Fruit fly (Drosophila melanogaster): ENCODE results near the gene Ctl2.

Gene Ctl2

dm6 chr3R:29091609-29092008 lies 31.6 kb upstream of the Ctl2 start:
- no peak for TF ChIP-seq CG16779 (tag; optimal IDR thresholded peaks at IDR 0.05)
- TF ChIP-seq eg (GFP tag; IDR thresholded peaks at IDR 0.05), result no peak
- no peak for TF ChIP-seq Sox102F (GFP tag; optimal IDR thresholded peaks at IDR 0.05)
- TF ChIP-seq CG10631 (GFP tag; optimal IDR thresholded peaks at IDR 0.05), result peak; percentile 69
- peak; percentile 60 for TF ChIP-seq fd59A (GFP tag; optimal IDR thresholded peaks at IDR 0.05)
- TF ChIP-seq vri (GFP tag; optimal IDR thresholded peaks at IDR 0.05), result no peak
- TF ChIP-seq topi (GFP tag; optimal IDR thresholded peaks at IDR 0.05), result peak; percentile 33
- peak; percentile 73 for TF ChIP-seq Ets96B (tag; optimal IDR thresholded peaks at IDR 0.05)
- peak; percentile 60 for TF ChIP-seq CG6808 (GFP tag; optimal IDR thresholded peaks at IDR 0.05)
- TF ChIP-seq CG6854 (GFP tag; optimal IDR thresholded peaks at IDR 0.05), result no peak
- TF ChIP-seq net (GFP tag; optimal IDR thresholded peaks at IDR 0.05), result peak; percentile 4
- TF ChIP-seq Lpt (GFP tag; optimal IDR thresholded peaks at IDR 0.05), result no peak
- TF ChIP-seq CG32006 (GFP tag; optimal IDR thresholded peaks at IDR 0.05), result peak; percentile 41
- TF ChIP-seq Sox15 (GFP tag; optimal IDR thresholded peaks at IDR 0.05), result no peak
- TF ChIP-seq Hr38 (GFP tag; optimal IDR thresholded peaks at IDR 0.05), result no peak
- peak; percentile 59 for TF ChIP-seq CG10669 (GFP tag; optimal IDR thresholded peaks at IDR 0.05)
- peak; percentile 5 for TF ChIP-seq Ets21C (GFP tag; optimal IDR thresholded peaks at IDR 0.05)
- peak; percentile 63 for TF ChIP-seq CG3032 (tag; optimal IDR thresholded peaks at IDR 0.05)
- no peak for TF ChIP-seq Blimp-1 (GFP tag; optimal IDR thresholded peaks at IDR 0.05)
- TF ChIP-seq Hr39 (GFP tag; optimal IDR thresholded peaks at IDR 0.05), result peak; percentile 31
- no peak for TF ChIP-seq Eip93F (GFP tag; optimal IDR thresholded peaks at IDR 0.05)
- no peak for TF ChIP-seq CG11294 (GFP tag; IDR thresholded peaks at IDR 0.05)
- TF ChIP-seq Eip75B (GFP tag; optimal IDR thresholded peaks at IDR 0.05), result peak; percentile 44
- TF ChIP-seq dac (GFP tag; optimal IDR thresholded peaks at IDR 0.05), result no peak
- TF ChIP-seq Eip78C (GFP tag), result peak; percentile 81
- peak; percentile 31 for TF ChIP-seq CG6792 (GFP tag; optimal IDR thresholded peaks at IDR 0.05)
- peak; percentile 21 for TF ChIP-seq cyc (GFP tag; optimal IDR thresholded peaks at IDR 0.05)
- TF ChIP-seq CG6276 (GFP tag; optimal IDR thresholded peaks at IDR 0.05), result no peak
- TF ChIP-seq salr (GFP tag; optimal IDR thresholded peaks at IDR 0.05), result peak; percentile 4 to 31
- peak; percentile 50; the same call in 2 of the 3 replicates for TF ChIP-seq CG6163 (GFP tag; IDR thresholded peaks at IDR 0.05)
- TF ChIP-seq achi (GFP tag; optimal IDR thresholded peaks at IDR 0.05), result peak; percentile 59
- peak; percentile 17 for TF ChIP-seq CG8319 (GFP tag; optimal IDR thresholded peaks at IDR 0.05)
- peak; percentile 56 for TF ChIP-seq spab (GFP tag; optimal IDR thresholded peaks at IDR 0.05)
- TF ChIP-seq fd85E (GFP tag; optimal IDR thresholded peaks at IDR 0.05), result no peak
- TF ChIP-seq pdm3 (GFP tag; optimal IDR thresholded peaks at IDR 0.05), result peak; percentile 52
- peak; percentile 31 for TF ChIP-seq CG1621 (tag; optimal IDR thresholded peaks at IDR 0.05)
- no peak for TF ChIP-seq CG11762 (GFP tag; optimal IDR thresholded peaks at IDR 0.05; ENCODE audit: insufficient read depth)
- peak; percentile 14 for TF ChIP-seq Hr4 (GFP tag; optimal IDR thresholded peaks at IDR 0.05)
- TF ChIP-seq CG9139 (GFP tag; optimal IDR thresholded peaks at IDR 0.05), result peak; percentile 4
- TF ChIP-seq Gug (GFP tag; IDR thresholded peaks at IDR 0.05), result no peak
- peak; percentile 38 for TF ChIP-seq Sox14 (GFP tag; optimal IDR thresholded peaks at IDR 0.05)
- TF ChIP-seq esn (GFP tag; optimal IDR thresholded peaks at IDR 0.05), result peak; percentile 31
- peak; percentile 18 for TF ChIP-seq CG8632 (GFP tag; optimal IDR thresholded peaks at IDR 0.05)
- TF ChIP-seq CG31627 (GFP tag; optimal IDR thresholded peaks at IDR 0.05), result peak; percentile 27
- no peak for TF ChIP-seq fkh (GFP tag; optimal IDR thresholded peaks at IDR 0.05)
- peak; percentile 41 for TF ChIP-seq acj6 (GFP tag; optimal IDR thresholded peaks at IDR 0.05)
- TF ChIP-seq Smox (GFP tag; optimal IDR thresholded peaks at IDR 0.05), result peak; percentile 2
- TF ChIP-seq CG7368 (GFP tag; optimal IDR thresholded peaks at IDR 0.05), result peak; percentile 30
- TF ChIP-seq Met (GFP tag; optimal IDR thresholded peaks at IDR 0.05), result peak; percentile 45
- TF ChIP-seq CG11902 (GFP tag; optimal IDR thresholded peaks at IDR 0.05), result no peak
- TF ChIP-seq ss (GFP tag; optimal IDR thresholded peaks at IDR 0.05), result peak; percentile 27 to 52
- peak; percentile 32 for TF ChIP-seq lz (GFP tag; optimal IDR thresholded peaks at IDR 0.05)

Measured in whole organism, prepupa.